Fruit fly (Drosophila melanogaster) whole organism, wandering third instar larva: Measurements from ENCODE around the gene aqz.

Experiments
- lola ChIP-seq: fragments of >200 bp; optimal IDR thresholded peaks from 2 replicates; lab custom pipeline; 2017; ENCODE audit warnings: missing biosample characterization, missing genetic modification characterization
- pan ChIP-seq: fragments of >200 bp; optimal IDR thresholded peaks from 2 replicates; lab custom pipeline; 2017

dm6 chr3R:8812342-8812966 is 8.0 kb downstream of the aqz start:
- TF ChIP-seq pan (lab: Kevin White, UChicago) (no peak), lola (GFP tag; lab: Kevin White, UChicago) (no peak)
